Worm (Caenorhabditis elegans): Measurements from ENCODE around the gene B0222.1.

ce11 chrV:9112467-9112866 lies 21.6 kb upstream of the B0222.1 start, which contains the start of gene F21C10.7:
- TF ChIP-seq mdl-1 (tag; optimal IDR thresholded peaks at IDR 0.05) (no peak), unc-62 (GFP tag; optimal IDR thresholded peaks at IDR 0.05) (no peak), mml-1 (tag; optimal IDR thresholded peaks at IDR 0.05) (no peak), snpc-4 (tag; optimal IDR thresholded peaks at IDR 0.05) (no peak), ceh-28 (tag; optimal IDR thresholded peaks at IDR 0.05) (no peak), lin-39 (tag; optimal IDR thresholded peaks at IDR 0.05) (no peak), elt-3 (tag; optimal IDR thresholded peaks at IDR 0.05) (no peak)

Measured in whole organism, L3 larva.